Worm (Caenorhabditis elegans) whole organism, L1 larva: Measurements from ENCODE around the gene Y38F2AR.10.
A peak's percentile ranks its signal among the peaks of the same experiment; 100 is the strongest.

Experiments
- C04F5.9 ChIP-seq: sonication (generic microtip); optimal IDR thresholded peaks from 2 replicates; lab custom pipeline; 2016; ENCODE audit warnings: missing genetic modification characterization, missing compliant biosample characterization
- C34B4.2 ChIP-seq: sonication (generic microtip); optimal IDR thresholded peaks from 2 replicates; lab custom pipeline; 2017; ENCODE audit warnings: mild to moderate bottlenecking, missing genetic modification characterization, missing compliant biosample characterization
- F16B12.6 ChIP-seq: fragments of 150-350 bp; optimal IDR thresholded peaks from 2 replicates; lab custom pipeline; 2014; ENCODE audit warnings: missing biosample characterization, missing genetic modification characterization
- Y116A8C.19 ChIP-seq: sonication (generic microtip); optimal IDR thresholded peaks from 2 replicates; lab custom pipeline; 2016; ENCODE audit warnings: missing compliant biosample characterization, missing genetic modification characterization, borderline replicate concordance
- aha-1 ChIP-seq: fragments of 150-350 bp; optimal IDR thresholded peaks from 2 replicates; lab custom pipeline; 2014; ENCODE audit warnings: missing biosample characterization, missing genetic modification characterization
- blmp-1 ChIP-seq: fragments of 150-350 bp; optimal IDR thresholded peaks from 2 replicates; lab custom pipeline; 2014; ENCODE audit warnings: missing biosample characterization, missing genetic modification characterization
- ceh-8 ChIP-seq: fragments of 200-800 bp; sonication (Bioruptor generic); optimal IDR thresholded peaks from 2 replicates; lab custom pipeline; 2018; ENCODE audit warnings: mild to moderate bottlenecking, missing genetic modification characterization, moderate library complexity, missing compliant biosample characterization
- ceh-90 ChIP-seq: sonication (generic microtip); optimal IDR thresholded peaks from 2 replicates; lab custom pipeline; 2016; ENCODE audit warnings: missing genetic modification characterization, missing compliant biosample characterization
- dpl-1 ChIP-seq, 3 experiments: fragments of 150-350 bp in 2 of 3; sonication (generic microtip) in 1 of 3; optimal IDR thresholded peaks; 2 replicates each; lab custom pipeline; 2014 to 2017; ENCODE audit warnings: missing biosample characterization in 3 of 3, missing genetic modification characterization in 3 of 3, missing genetic modification reagents in 3 of 3
- efl-1 ChIP-seq, 4 experiments: fragments of 150-350 bp; optimal IDR thresholded peaks in 3 of 4; peaks in 1 of 4; 1 replicate in 1 of 4; 2 replicates in 3 of 4; lab custom pipeline; 2014; ENCODE audit warnings: missing biosample characterization in 2 of 4, missing genetic modification characterization in 2 of 4, missing genetic modification reagents in 2 of 4
- egl-13 ChIP-seq: sonication (generic microtip); optimal IDR thresholded peaks from 2 replicates; lab custom pipeline; 2016; ENCODE audit warnings: missing genotype, missing genetic modification reagents, missing genetic modification characterization, missing compliant biosample characterization
- elt-2 ChIP-seq: sonication (generic microtip); optimal IDR thresholded peaks from 2 replicates; lab custom pipeline; 2016; ENCODE audit warnings: missing genetic modification characterization, mild to moderate bottlenecking, inconsistent platforms, missing compliant biosample characterization, missing genetic modification reagents
- hlh-4 ChIP-seq: sonication (generic microtip); optimal IDR thresholded peaks from 2 replicates; lab custom pipeline; 2016; ENCODE audit warnings: mild to moderate bottlenecking, missing genetic modification characterization, missing compliant biosample characterization
- hpl-2 ChIP-seq: fragments of 150-350 bp; optimal IDR thresholded peaks from 2 replicates; lab custom pipeline; 2014; ENCODE audit warnings: missing biosample characterization, missing genetic modification reagents, missing genetic modification characterization
- irx-1 ChIP-seq: sonication (generic microtip); optimal IDR thresholded peaks from 2 replicates; lab custom pipeline; 2016; ENCODE audit warnings: missing genetic modification characterization, missing compliant biosample characterization
- lin-13 ChIP-seq: fragments of 150-350 bp; optimal IDR thresholded peaks from 2 replicates; lab custom pipeline; 2014; ENCODE audit warnings: missing biosample characterization, missing genetic modification reagents, missing genetic modification characterization
- lin-35 ChIP-seq, 2 experiments: fragments of 150-350 bp; optimal IDR thresholded peaks; 2 replicates each; lab custom pipeline; 2014; ENCODE audit warnings: missing biosample characterization in 2 of 2, missing genetic modification characterization in 2 of 2, missing genetic modification reagents in 2 of 2
- lin-39 ChIP-seq: fragments of 150-350 bp; optimal IDR thresholded peaks from 2 replicates; lab custom pipeline; 2014; ENCODE audit warnings: missing biosample characterization, missing genetic modification reagents, missing genetic modification characterization
- lir-3 ChIP-seq: sonication (generic microtip); optimal IDR thresholded peaks from 2 replicates; lab custom pipeline; 2016; ENCODE audit warnings: mild to moderate bottlenecking, missing genetic modification characterization, moderate library complexity, missing compliant biosample characterization; ENCODE audit not compliant: poor library complexity
- lsy-2 ChIP-seq, 2 experiments: fragments of 150-350 bp; optimal IDR thresholded peaks; 2 replicates each; lab custom pipeline; 2014; ENCODE audit warnings: missing biosample characterization in 2 of 2, missing genetic modification characterization in 2 of 2
- mab-9 ChIP-seq: fragments of 200-800 bp; sonication (Bioruptor generic); IDR thresholded peaks from 2 replicates; pipeline ENCODE4 v1.3.6; 2022; ENCODE audit warnings: missing genetic modification reagents, missing genetic modification characterization, missing compliant biosample characterization
- mdl-1 ChIP-seq, 2 experiments: fragments of 150-350 bp; optimal IDR thresholded peaks; 2 replicates each; lab custom pipeline; 2014 to 2017; ENCODE audit warnings: missing biosample characterization in 2 of 2, missing genetic modification characterization in 2 of 2, inconsistent platforms in 1 of 2
- mep-1 ChIP-seq: fragments of 150-350 bp; optimal IDR thresholded peaks from 2 replicates; lab custom pipeline; 2014; ENCODE audit warnings: missing biosample characterization, missing genetic modification characterization
- nhr-19 ChIP-seq: fragments of 200-800 bp; sonication (Bioruptor generic); conservative IDR thresholded peaks from 2 replicates; pipeline ENCODE4 v1.3.6; 2022; ENCODE audit warnings: missing genetic modification characterization, missing compliant biosample characterization
- nhr-47 ChIP-seq: sonication (generic microtip); optimal IDR thresholded peaks from 2 replicates; lab custom pipeline; 2016; ENCODE audit warnings: mild to moderate bottlenecking, missing genetic modification characterization, moderate library complexity, missing compliant biosample characterization
- nhr-71 ChIP-seq: sonication (generic microtip); optimal IDR thresholded peaks from 2 replicates; lab custom pipeline; 2016; ENCODE audit warnings: mild to moderate bottlenecking, missing genetic modification characterization, moderate library complexity, missing compliant biosample characterization
- nhr-76 ChIP-seq: sonication (generic microtip); optimal IDR thresholded peaks from 2 replicates; lab custom pipeline; 2017; ENCODE audit warnings: missing biosample characterization, missing genetic modification characterization
- nhr-85 ChIP-seq: sonication (generic microtip); peaks from one replicate; lab custom pipeline; 2016; ENCODE audit warnings: missing genetic modification characterization, inconsistent platforms, missing compliant biosample characterization
- nhr-90 ChIP-seq: sonication (generic microtip); optimal IDR thresholded peaks from 2 replicates; lab custom pipeline; 2016; ENCODE audit warnings: mild to moderate bottlenecking, missing genetic modification characterization, missing compliant biosample characterization; ENCODE audit not compliant: poor library complexity
- pax-3 ChIP-seq: fragments of 200-800 bp; sonication (Bioruptor generic); optimal IDR thresholded peaks from 2 replicates; lab custom pipeline; 2018; ENCODE audit warnings: mild to moderate bottlenecking, missing genetic modification characterization, moderate library complexity, missing compliant biosample characterization
- pqm-1 ChIP-seq: sonication (generic microtip); optimal IDR thresholded peaks from 3 replicates; lab custom pipeline; 2017; ENCODE audit warnings: missing biosample characterization, missing genetic modification characterization
- snpc-4 ChIP-seq: fragments of 150-350 bp; optimal IDR thresholded peaks from 2 replicates; lab custom pipeline; 2014; ENCODE audit warnings: missing biosample characterization, missing genetic modification characterization
- snu-23 ChIP-seq: sonication (generic microtip); optimal IDR thresholded peaks from 2 replicates; lab custom pipeline; 2016; ENCODE audit warnings: missing genetic modification characterization, missing compliant biosample characterization
- sptf-1 ChIP-seq: fragments of 150-350 bp; optimal IDR thresholded peaks from 2 replicates; lab custom pipeline; 2014; ENCODE audit warnings: missing biosample characterization, missing genetic modification characterization
- sup-37 ChIP-seq: fragments of 200-800 bp; sonication (Bioruptor generic); optimal IDR thresholded peaks from 2 replicates; lab custom pipeline; 2018; ENCODE audit warnings: mild to moderate bottlenecking, missing genetic modification characterization, missing compliant biosample characterization
- tlp-1 ChIP-seq: fragments of 150-350 bp; optimal IDR thresholded peaks from 2 replicates; lab custom pipeline; 2014; ENCODE audit warnings: missing biosample characterization, missing genetic modification characterization
- zag-1 ChIP-seq: fragments of 150-350 bp; optimal IDR thresholded peaks from 2 replicates; lab custom pipeline; 2014; ENCODE audit warnings: missing biosample characterization, missing genetic modification characterization
- ztf-4 ChIP-seq: fragments of 150-350 bp; optimal IDR thresholded peaks from 2 replicates; lab custom pipeline; 2014; ENCODE audit warnings: missing biosample characterization, missing genetic modification characterization

Gene Y38F2AR.10

DNA sequence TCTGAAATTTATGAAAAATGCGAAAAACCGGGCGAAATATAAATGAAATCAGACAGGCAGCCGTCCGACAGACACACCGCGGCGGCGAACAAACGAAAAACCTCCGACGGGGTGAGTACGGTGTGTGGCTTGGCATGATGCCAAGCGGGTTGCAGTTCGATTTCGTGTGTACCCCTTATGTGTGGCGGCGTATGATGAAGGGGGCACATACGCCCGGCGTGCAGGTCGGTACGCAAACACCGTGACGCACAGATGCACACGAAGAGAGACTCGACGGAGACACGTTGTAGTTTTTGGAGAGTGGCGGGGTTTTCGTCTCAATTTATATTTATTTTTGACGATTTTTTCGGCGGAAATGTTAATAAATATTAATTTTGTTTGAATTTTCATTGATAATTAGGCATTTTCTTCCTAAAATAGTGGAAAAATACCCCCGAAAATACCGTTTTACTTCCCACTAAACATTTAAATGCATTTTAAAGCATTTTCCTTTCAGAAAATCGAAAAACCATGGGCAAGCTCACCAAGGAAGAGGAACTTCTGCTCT, 10.3 kb downstream of the Y38F2AR.10 start, which contains the start of gene trap-3 (continued):
- peak; percentile 69 for TF ChIP-seq C34B4.2 (tag; lab: Kevin White, UChicago)
- peak; percentile 93 for TF ChIP-seq ztf-4 (tag; lab: Kevin White, UChicago)
- peak; percentile 92 for TF ChIP-seq ceh-8 (GFP tag; lab: Kevin White, UChicago)
- TF ChIP-seq lir-3 (tag; lab: Kevin White, UChicago): no peak
- TF ChIP-seq sptf-1 (tag; lab: Kevin White, UChicago): no peak
- peak; percentile 99 for TF ChIP-seq F16B12.6 (tag; lab: Kevin White, UChicago)
- TF ChIP-seq nhr-76 (tag; lab: Kevin White, UChicago): no peak
- peak; percentile 91 for TF ChIP-seq pax-3 (tag; lab: Kevin White, UChicago)
- TF ChIP-seq snpc-4 (tag; lab: Kevin White, UChicago): peak; percentile 82

DNA sequence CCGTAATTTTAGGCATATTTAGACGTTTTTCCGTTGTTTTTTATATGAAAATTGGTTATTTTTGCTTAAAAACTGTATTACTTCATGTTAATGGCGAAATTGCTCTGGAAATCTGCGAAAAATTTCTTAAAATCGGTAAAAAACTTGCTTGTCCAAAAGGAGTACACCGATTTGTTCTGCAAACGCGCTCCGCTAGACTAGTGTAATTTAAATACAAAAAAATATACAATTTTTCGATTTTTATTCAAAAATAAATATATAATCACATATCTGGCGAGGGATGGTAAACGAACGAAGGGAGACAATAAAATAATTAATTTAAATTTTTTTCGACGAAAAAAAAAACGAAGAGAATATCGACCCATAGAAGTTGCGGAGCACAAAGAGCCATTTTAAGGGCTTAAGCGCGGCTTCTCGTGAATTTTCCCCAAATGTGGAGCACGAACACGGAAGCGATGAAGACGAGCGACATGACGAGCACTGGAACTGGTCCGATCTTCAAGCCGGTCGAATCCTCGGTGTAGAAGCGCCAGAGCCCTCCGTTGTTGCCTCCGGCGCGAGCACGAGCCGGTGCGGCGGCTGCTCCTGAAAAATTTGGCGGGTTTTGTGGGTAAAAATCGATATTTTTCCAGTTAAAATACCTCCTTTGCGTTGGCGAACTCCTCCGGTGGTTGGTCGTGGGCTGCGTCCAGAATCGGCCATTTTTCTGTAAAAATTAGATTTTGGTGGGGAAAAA, 11.2 kb downstream of the Y38F2AR.10 start, which contains the start of gene sec-61.B:
Gene sec-61.B, minus strand, starts transcription at position 706 of the 736 bp plus-strand sequence.
- TF ChIP-seq pqm-1 (tag; lab: Kevin White, UChicago) (no peak), zag-1 (tag; lab: Kevin White, UChicago) (no peak), nhr-71 (tag; lab: Kevin White, UChicago) (peak; percentile 49), efl-1 (optimal IDR thresholded peaks at IDR 0.05; lab: Kevin White, UChicago) (peak in 1 of 2 experiments; percentile 17), efl-1 (GFP tag; optimal IDR thresholded peaks at IDR 0.05 in 1 of 2; lab: Kevin White, UChicago) (peak; percentile 17 to 52), irx-1 (tag; lab: Kevin White, UChicago) (no peak), dpl-1 (GFP tag; optimal IDR thresholded peaks at IDR 0.05; lab: Kevin White, UChicago) (peak in 1 of 3 experiments; percentile 0), elt-2 (no peak), C04F5.9 (no peak), lsy-2 (tag; optimal IDR thresholded peaks at IDR 0.05; lab: Kevin White, UChicago) (peak; percentile 32 to 41), ztf-4 (tag; lab: Kevin White, UChicago) (peak; percentile 55), nhr-90 (tag; lab: Kevin White, UChicago) (peak; percentile 43), nhr-19 (GFP tag; lab: Robert Waterston, UW) (0 out of 2 replicates have a peak, but pooled peaks have one; percentile 2), lin-35 (GFP tag; optimal IDR thresholded peaks at IDR 0.05; lab: Kevin White, UChicago) (peak in 1 of 2 experiments; percentile 9), tlp-1 (tag; lab: Kevin White, UChicago) (no peak), snu-23 (GFP tag; lab: Kevin White, UChicago) (peak; percentile 15), ceh-90 (no peak), lin-13 (no peak), lin-39 (tag; lab: Kevin White, UChicago) (peak; percentile 8), nhr-47 (tag; lab: Kevin White, UChicago) (peak; percentile 36), sup-37 (GFP tag; lab: Kevin White, UChicago) (no peak), nhr-85 (peak; percentile 67), sptf-1 (tag; lab: Kevin White, UChicago) (no peak), mep-1 (tag; lab: Kevin White, UChicago) (no peak)

DNA sequence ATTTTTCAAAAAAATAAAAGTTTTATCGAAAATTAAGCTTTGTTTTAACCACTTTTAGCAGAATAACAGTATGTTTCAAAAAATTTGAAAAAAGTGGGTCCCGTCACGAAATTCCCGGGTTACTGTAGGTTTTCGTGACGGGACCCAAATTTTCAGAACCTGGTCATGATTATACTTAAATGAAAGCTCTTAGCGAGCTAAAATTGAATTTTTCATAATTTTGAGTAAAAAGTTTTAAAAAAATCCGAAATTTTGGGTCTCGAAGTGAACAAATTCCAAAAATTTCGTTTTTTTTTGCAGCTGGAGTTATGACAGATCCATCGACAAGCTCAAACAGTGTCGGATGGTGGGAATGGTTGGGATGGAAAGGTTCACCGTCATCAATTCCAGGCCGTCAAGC, 15.6 kb downstream of the Y38F2AR.10 start, which contains the start of gene Y38F2AR.3:
Gene Y38F2AR.3, plus strand, starts transcription at position 301 of the 400 bp plus-strand sequence.
- TF ChIP-seq blmp-1 (tag; lab: Kevin White, UChicago): no peak
- TF ChIP-seq mdl-1 (tag; optimal IDR thresholded peaks at IDR 0.05; lab: Kevin White, UChicago): no peak
- TF ChIP-seq mep-1 (tag; lab: Kevin White, UChicago): no peak
- no peak for TF ChIP-seq egl-13
- TF ChIP-seq hlh-4 (tag; lab: Kevin White, UChicago): no peak
- TF ChIP-seq F16B12.6 (tag; lab: Kevin White, UChicago): no peak
- TF ChIP-seq sptf-1 (tag; lab: Kevin White, UChicago): no peak
- no peak for TF ChIP-seq aha-1 (tag; lab: Kevin White, UChicago)
- TF ChIP-seq dpl-1 (GFP tag; optimal IDR thresholded peaks at IDR 0.05; lab: Kevin White, UChicago): no peak
- TF ChIP-seq Y116A8C.19: no peak
- TF ChIP-seq hpl-2 (GFP tag; lab: Kevin White, UChicago): no peak
- no peak for TF ChIP-seq mab-9 (GFP tag; lab: Robert Waterston, UW)
- no peak for TF ChIP-seq pqm-1 (tag; lab: Kevin White, UChicago)
